Worm (Caenorhabditis elegans) whole organism, young adult: ENCODE results near the gene mlt-3.

Experiments
- B0035.1 ChIP-seq: sonication (generic microtip); optimal IDR thresholded peaks from 2 replicates; lab custom pipeline; 2016; ENCODE audit warnings: missing genetic modification characterization, mild to moderate bottlenecking, missing compliant biosample characterization, missing genotype, missing genetic modification reagents
- B0261.1 ChIP-seq: sonication (generic microtip); optimal IDR thresholded peaks from 2 replicates; lab custom pipeline; 2016; ENCODE audit warnings: mild to moderate bottlenecking, missing genetic modification characterization, moderate library complexity, missing compliant biosample characterization
- B0336.3 ChIP-seq: fragments of 200-800 bp; sonication (Bioruptor generic); IDR thresholded peaks from 2 replicates; pipeline ENCODE4 v1.3.6; 2022; ENCODE audit warnings: missing genetic modification characterization, missing compliant biosample characterization
- C06A6.2 ChIP-seq: fragments of 200-800 bp; sonication (Bioruptor generic); conservative IDR thresholded peaks from 2 replicates; pipeline ENCODE4 v1.3.6; 2022; ENCODE audit warnings: missing genetic modification characterization, missing compliant biosample characterization
- C17E4.6 ChIP-seq: fragments of 200-800 bp; sonication (Bioruptor generic); IDR thresholded peaks from 2 replicates; pipeline ENCODE4 v1.3.6; 2022; ENCODE audit warnings: missing genetic modification reagents, missing genetic modification characterization, missing compliant biosample characterization
- D2030.7 ChIP-seq: fragments of 200-800 bp; sonication (Bioruptor generic); IDR thresholded peaks from 2 replicates; pipeline ENCODE4 v1.3.6; 2022; ENCODE audit warnings: missing genetic modification reagents, missing genetic modification characterization, missing compliant biosample characterization
- F37B4.10 ChIP-seq: fragments of 200-800 bp; sonication (Bioruptor generic); IDR thresholded peaks from 2 replicates; pipeline ENCODE4 v1.3.6; 2022; ENCODE audit warnings: missing genetic modification characterization, missing compliant biosample characterization
- F57C9.4 ChIP-seq: sonication (generic microtip); optimal IDR thresholded peaks from 2 replicates; lab custom pipeline; 2017; ENCODE audit warnings: mild to moderate bottlenecking, missing genetic modification characterization, missing compliant biosample characterization
- K12H6.12 ChIP-seq: fragments of 200-800 bp; sonication (Bioruptor generic); optimal IDR thresholded peaks from 2 replicates; lab custom pipeline; 2018; ENCODE audit warnings: mild to moderate bottlenecking, missing genetic modification characterization, missing compliant biosample characterization
- Y53F4B.3 ChIP-seq: fragments of 200-800 bp; sonication (Bioruptor generic); IDR thresholded peaks from 2 replicates; pipeline ENCODE4 v1.3.6; 2022; ENCODE audit warnings: missing genetic modification reagents, missing genetic modification characterization, missing compliant biosample characterization
- Y53G8AR.9 ChIP-seq: fragments of 200-800 bp; sonication (Bioruptor generic); conservative IDR thresholded peaks from 2 replicates; pipeline ENCODE4 v1.3.6; 2022; ENCODE audit warnings: missing genetic modification reagents, missing genetic modification characterization, missing compliant biosample characterization
- Y56A3A.18 ChIP-seq: fragments of 200-800 bp; sonication (Bioruptor generic); IDR thresholded peaks from 2 replicates; pipeline ENCODE4 v1.3.6; 2022; ENCODE audit warnings: missing genetic modification reagents, missing genetic modification characterization, missing compliant biosample characterization
- atf-7 ChIP-seq: sonication (generic microtip); optimal IDR thresholded peaks from 2 replicates; lab custom pipeline; 2017; ENCODE audit warnings: mild to moderate bottlenecking, missing genetic modification characterization, missing compliant biosample characterization
- attf-6 ChIP-seq: fragments of 200-800 bp; sonication (Bioruptor generic); IDR thresholded peaks from 2 replicates; pipeline ENCODE4 v1.3.6; 2022; ENCODE audit warnings: missing genetic modification reagents, missing genetic modification characterization, missing compliant biosample characterization
- ccch-3 ChIP-seq: fragments of 200-800 bp; sonication (Bioruptor generic); optimal IDR thresholded peaks from 2 replicates; lab custom pipeline; 2018; ENCODE audit warnings: mild to moderate bottlenecking, missing genetic modification characterization, missing compliant biosample characterization
- cebp-2 ChIP-seq: fragments of 200-800 bp; sonication (Bioruptor generic); IDR thresholded peaks from 2 replicates; pipeline ENCODE4 v1.3.6; 2022; ENCODE audit warnings: missing genetic modification characterization, missing compliant biosample characterization
- ceh-27 ChIP-seq: fragments of 200-800 bp; sonication (Bioruptor generic); optimal IDR thresholded peaks from 2 replicates; lab custom pipeline; 2018; ENCODE audit warnings: mild to moderate bottlenecking, missing genetic modification characterization, moderate library complexity, missing compliant biosample characterization
- ceh-58 ChIP-seq: fragments of 200-800 bp; sonication (Bioruptor generic); IDR thresholded peaks from 2 replicates; pipeline ENCODE4 v1.3.6; 2022; ENCODE audit warnings: missing genetic modification characterization, missing compliant biosample characterization
- die-1 ChIP-seq: sonication (generic microtip); optimal IDR thresholded peaks from 2 replicates; lab custom pipeline; 2016; ENCODE audit warnings: missing genotype, mild to moderate bottlenecking, missing genetic modification characterization, missing compliant biosample characterization
- dpff-1 ChIP-seq: sonication (generic microtip); optimal IDR thresholded peaks from 2 replicates; lab custom pipeline; 2017; ENCODE audit warnings: mild to moderate bottlenecking, missing genetic modification characterization, missing compliant biosample characterization
- egrh-3 ChIP-seq: fragments of 200-800 bp; sonication (Bioruptor generic); IDR thresholded peaks from 2 replicates; pipeline ENCODE4 v1.3.6; 2022; ENCODE audit warnings: missing genetic modification reagents, missing genetic modification characterization, missing compliant biosample characterization
- hlh-26 ChIP-seq: fragments of 200-800 bp; sonication (Bioruptor generic); conservative IDR thresholded peaks from 2 replicates; pipeline ENCODE4 v1.3.6; 2022; ENCODE audit warnings: missing genetic modification reagents, missing genetic modification characterization, missing compliant biosample characterization
- hsf-1 ChIP-seq: fragments of 200-800 bp; sonication (Bioruptor generic); IDR thresholded peaks from 2 replicates; pipeline ENCODE4 v1.3.6; 2022; ENCODE audit warnings: missing genetic modification reagents, missing genetic modification characterization, missing compliant biosample characterization
- lin-26 ChIP-seq: fragments of 200-800 bp; sonication (Bioruptor generic); IDR thresholded peaks from 2 replicates; pipeline ENCODE4 v1.3.6; 2022; ENCODE audit warnings: missing genetic modification reagents, missing genetic modification characterization, missing compliant biosample characterization
- lin-54 ChIP-seq: fragments of 200-800 bp; sonication (Bioruptor generic); optimal IDR thresholded peaks from 2 replicates; lab custom pipeline; 2018; ENCODE audit warnings: mild to moderate bottlenecking, missing genetic modification characterization, missing compliant biosample characterization
- lsl-1 ChIP-seq: fragments of 200-800 bp; sonication (Bioruptor generic); optimal IDR thresholded peaks from 2 replicates; lab custom pipeline; 2018; ENCODE audit warnings: mild to moderate bottlenecking, missing genetic modification characterization, moderate library complexity, missing compliant biosample characterization
- lsy-27 ChIP-seq: sonication (generic microtip); optimal IDR thresholded peaks from 2 replicates; lab custom pipeline; 2017; ENCODE audit warnings: missing genetic modification characterization, mild to moderate bottlenecking, missing compliant biosample characterization, antibody characterized with exemption, missing genotype, borderline replicate concordance; ENCODE audit not compliant: insufficient read depth
- madf-10 ChIP-seq: sonication (generic microtip); optimal IDR thresholded peaks from 2 replicates; lab custom pipeline; 2016; ENCODE audit warnings: mild to moderate bottlenecking, missing genetic modification characterization, missing compliant biosample characterization
- madf-3 ChIP-seq: fragments of 200-800 bp; sonication (Bioruptor generic); IDR thresholded peaks from 2 replicates; pipeline ENCODE4 v1.3.6; 2022; ENCODE audit warnings: missing genetic modification reagents, missing genetic modification characterization, missing compliant biosample characterization
- madf-8 ChIP-seq: fragments of 200-800 bp; sonication (Bioruptor generic); conservative IDR thresholded peaks from 2 replicates; pipeline ENCODE4 v1.3.6; 2022; ENCODE audit warnings: missing genetic modification reagents, missing genetic modification characterization, missing compliant biosample characterization
- mcd-1 ChIP-seq: fragments of 200-800 bp; sonication (Bioruptor generic); IDR thresholded peaks from 2 replicates; pipeline ENCODE4 v1.3.6; 2022; ENCODE audit warnings: missing genetic modification reagents, missing genetic modification characterization, missing compliant biosample characterization
- mes-4 ChIP-seq: sonication (generic microtip); optimal IDR thresholded peaks from 2 replicates; lab custom pipeline; 2016; ENCODE audit warnings: missing genotype, missing genetic modification characterization, missing compliant biosample characterization
- mxl-1 ChIP-seq: sonication (generic microtip); optimal IDR thresholded peaks from 2 replicates; lab custom pipeline; 2016; ENCODE audit warnings: missing genetic modification characterization, missing compliant biosample characterization
- nfya-2 ChIP-seq: fragments of 200-800 bp; sonication (Bioruptor generic); IDR thresholded peaks from 2 replicates; pipeline ENCODE4 v1.3.6; 2022; ENCODE audit warnings: missing genetic modification reagents, missing genetic modification characterization, missing compliant biosample characterization
- nhr-120 ChIP-seq: fragments of 200-800 bp; sonication (Bioruptor generic); IDR thresholded peaks from 2 replicates; pipeline ENCODE4 v1.3.6; 2022; ENCODE audit warnings: missing genetic modification characterization, missing compliant biosample characterization
- nhr-27 ChIP-seq: fragments of 200-800 bp; sonication (Bioruptor generic); optimal IDR thresholded peaks from 2 replicates; lab custom pipeline; 2018; ENCODE audit warnings: mild to moderate bottlenecking, missing genetic modification characterization, moderate library complexity, missing compliant biosample characterization
- nhr-80 ChIP-seq: sonication (generic microtip); optimal IDR thresholded peaks from 2 replicates; lab custom pipeline; 2016; ENCODE audit warnings: missing genetic modification characterization, missing compliant biosample characterization
- rec-8 ChIP-seq, 2 experiments: sonication (generic microtip); optimal IDR thresholded peaks; 2 replicates each; lab custom pipeline; 2016; ENCODE audit warnings: mild to moderate bottlenecking in 2 of 2, missing genetic modification characterization in 2 of 2, missing genetic modification reagents in 2 of 2, missing genotype in 2 of 2, missing biosample characterization in 1 of 2, missing compliant biosample characterization in 1 of 2, moderate library complexity in 1 of 2
- sdz-38 ChIP-seq: sonication (generic microtip); optimal IDR thresholded peaks from 2 replicates; lab custom pipeline; 2016; ENCODE audit warnings: missing genotype, missing genetic modification characterization, missing compliant biosample characterization
- sea-2 ChIP-seq: fragments of 200-800 bp; sonication (Bioruptor generic); IDR thresholded peaks from 2 replicates; pipeline ENCODE4 v1.3.6; 2022; ENCODE audit warnings: missing genetic modification characterization, missing compliant biosample characterization
- snpc-1.1 ChIP-seq: sonication (generic microtip); optimal IDR thresholded peaks from 2 replicates; lab custom pipeline; 2017; ENCODE audit warnings: missing genetic modification characterization, mild to moderate bottlenecking, missing compliant biosample characterization, antibody characterized with exemption, moderate library complexity, missing genotype, missing genetic modification reagents; ENCODE audit not compliant: insufficient read depth
- sptf-2 ChIP-seq: fragments of 200-800 bp; sonication (Bioruptor generic); optimal IDR thresholded peaks from 2 replicates; lab custom pipeline; 2018; ENCODE audit warnings: mild to moderate bottlenecking, missing genetic modification characterization, missing compliant biosample characterization
- tbp1 ChIP-seq: fragments of 200-800 bp; sonication (Bioruptor generic); optimal IDR thresholded peaks from 2 replicates; lab custom pipeline; 2018; ENCODE audit warnings: mild to moderate bottlenecking, missing genetic modification characterization, missing compliant biosample characterization
- tbx-9 ChIP-seq: sonication (generic microtip); optimal IDR thresholded peaks from 2 replicates; lab custom pipeline; 2016; ENCODE audit warnings: borderline replicate concordance, missing genetic modification characterization, inconsistent platforms, missing compliant biosample characterization
- xnd-1 ChIP-seq: sonication (generic microtip); optimal IDR thresholded peaks from 2 replicates; lab custom pipeline; 2016; ENCODE audit warnings: missing genotype, missing genetic modification reagents, missing genetic modification characterization, missing compliant biosample characterization
- ztf-26 ChIP-seq: sonication (generic microtip); optimal IDR thresholded peaks from 2 replicates; lab custom pipeline; 2017; ENCODE audit warnings: missing genetic modification characterization, missing compliant biosample characterization
- ztf-3 ChIP-seq: fragments of 200-800 bp; sonication (Bioruptor generic); optimal IDR thresholded peaks from 2 replicates; lab custom pipeline; 2018; ENCODE audit warnings: mild to moderate bottlenecking, missing genetic modification characterization, missing compliant biosample characterization
- ztf-6 ChIP-seq: fragments of 200-800 bp; sonication (Bioruptor generic); IDR thresholded peaks from 2 replicates; pipeline ENCODE4 v1.3.6; 2022; ENCODE audit warnings: missing genetic modification reagents, missing genetic modification characterization, missing compliant biosample characterization

Gene mlt-3

ce11 chrIV:12207873-12208272, 19.0 kb downstream of the mlt-3 start (continued):
- TF ChIP-seq xnd-1 (peak; percentile 7), F37B4.10 (no peak), ztf-26 (tag; lab: Kevin White, UChicago) (no peak), hlh-26 (GFP tag; lab: Robert Waterston, UW) (no peak), Y53G8AR.9 (GFP tag; lab: Robert Waterston, UW) (peak; percentile 60; the same call in 1 of the 2 replicates), lsl-1 (no peak), lin-26 (GFP tag; lab: Robert Waterston, UW) (no peak), madf-8 (GFP tag; lab: Robert Waterston, UW) (no peak), madf-10 (tag; lab: Kevin White, UChicago) (no peak), mcd-1 (GFP tag; lab: Robert Waterston, UW) (no peak), dpff-1 (tag; lab: Kevin White, UChicago) (no peak), snpc-1.1 (tag; lab: Kevin White, UChicago) (no peak), lsy-27 (tag; lab: Kevin White, UChicago) (no peak), nhr-80 (tag; lab: Kevin White, UChicago) (no peak), sptf-2 (GFP tag; lab: Kevin White, UChicago) (no peak), attf-6 (GFP tag; lab: Robert Waterston, UW) (no peak), B0035.1 (tag; lab: Kevin White, UChicago) (no peak), mxl-1 (tag; lab: Kevin White, UChicago) (peak; percentile 43), cebp-2 (GFP tag; lab: Robert Waterston, UW) (0 out of 2 replicates have a peak, but pooled peaks have one; percentile 6), lin-54 (GFP tag; lab: Kevin White, UChicago) (peak; percentile 24), ztf-6 (no peak), nfya-2 (GFP tag; lab: Robert Waterston, UW) (no peak), ceh-58 (GFP tag; lab: Robert Waterston, UW) (no peak), B0261.1 (tag; lab: Kevin White, UChicago) (no peak), nhr-27 (tag; lab: Kevin White, UChicago) (no peak), C06A6.2 (no peak), die-1 (tag; lab: Kevin White, UChicago) (no peak), Y53F4B.3 (GFP tag; lab: Robert Waterston, UW) (no peak), C17E4.6 (GFP tag; lab: Robert Waterston, UW) (no peak), madf-3 (GFP tag; lab: Robert Waterston, UW) (no peak), D2030.7 (GFP tag; lab: Robert Waterston, UW) (no peak), sdz-38 (tag; lab: Kevin White, UChicago) (no peak), tbp1 (GFP tag; lab: Kevin White, UChicago) (no peak), nhr-120 (GFP tag; lab: Robert Waterston, UW) (no peak), B0336.3 (peak; percentile 63; the same call in 1 of the 2 replicates), atf-7 (tag; lab: Kevin White, UChicago) (no peak), egrh-3 (GFP tag; lab: Robert Waterston, UW) (no peak), ceh-27 (GFP tag; lab: Kevin White, UChicago) (no peak), K12H6.12 (tag; lab: Kevin White, UChicago) (no peak), tbx-9 (tag; lab: Kevin White, UChicago) (no peak), Y56A3A.18 (0 out of 2 replicates have a peak, but pooled peaks have one; percentile 28), sea-2 (GFP tag; lab: Robert Waterston, UW) (no peak), hsf-1 (GFP tag; lab: Robert Waterston, UW) (peak; percentile 13; the same call in 1 of the 2 replicates), ccch-3 (GFP tag; lab: Kevin White, UChicago) (no peak), mes-4 (no peak), ztf-3 (GFP tag; lab: Kevin White, UChicago) (no peak), F57C9.4 (tag; lab: Kevin White, UChicago) (no peak), rec-8 (tag; optimal IDR thresholded peaks at IDR 0.05; lab: Kevin White, UChicago) (no peak)
